Worm (Caenorhabditis elegans) whole organism, L2 larva: ENCODE data around the gene scl-3.
A peak's percentile ranks its signal among the peaks of the same experiment; 100 is the strongest.

ENCODE experiments used
- C34F6.9 ChIP-seq: fragments of 150-350 bp; optimal IDR thresholded peaks from 2 replicates; lab custom pipeline; 2014; ENCODE audit warnings: missing biosample characterization, missing genetic modification characterization
- F13H6.1 ChIP-seq: sonication (generic microtip); optimal IDR thresholded peaks from 2 replicates; lab custom pipeline; 2016; ENCODE audit warnings: missing genetic modification characterization, missing compliant biosample characterization
- R02D3.7 ChIP-seq: fragments of 150-350 bp; optimal IDR thresholded peaks from 2 replicates; lab custom pipeline; 2014; ENCODE audit warnings: missing biosample characterization, missing genetic modification characterization
- Y55F3AM.14 ChIP-seq: fragments of 200-800 bp; sonication (Bioruptor generic); optimal IDR thresholded peaks from 2 replicates; lab custom pipeline; 2018; ENCODE audit warnings: mild to moderate bottlenecking, missing genetic modification characterization, missing compliant biosample characterization
- alr-1 ChIP-seq: fragments of 150-350 bp; optimal IDR thresholded peaks from 2 replicates; lab custom pipeline; 2014; ENCODE audit warnings: missing biosample characterization, missing genetic modification characterization
- aly-2 ChIP-seq: fragments of 150-350 bp; optimal IDR thresholded peaks from 2 replicates; lab custom pipeline; 2014; ENCODE audit warnings: missing biosample characterization, missing genetic modification characterization
- blmp-1 ChIP-seq: sonication (generic microtip); optimal IDR thresholded peaks from 2 replicates; lab custom pipeline; 2017; ENCODE audit warnings: missing genetic modification characterization, mild to moderate bottlenecking, missing compliant biosample characterization, antibody characterized with exemption, moderate library complexity; ENCODE audit not compliant: insufficient read depth
- ceh-16 ChIP-seq: fragments of 150-350 bp; optimal IDR thresholded peaks from 2 replicates; lab custom pipeline; 2014; ENCODE audit warnings: missing biosample characterization, missing genetic modification characterization
- crh-2 ChIP-seq: sonication (generic microtip); optimal IDR thresholded peaks from 2 replicates; lab custom pipeline; 2017; ENCODE audit warnings: missing biosample characterization, missing genetic modification characterization
- egl-27 ChIP-seq: sonication (generic microtip); optimal IDR thresholded peaks from 3 replicates; lab custom pipeline; 2017; ENCODE audit warnings: missing biosample characterization, missing genetic modification reagents, missing genetic modification characterization
- lin-11 ChIP-seq: fragments of 150-350 bp; sonication (generic microtip); optimal IDR thresholded peaks from 2 replicates; lab custom pipeline; 2014; ENCODE audit warnings: missing biosample characterization, missing genetic modification characterization, inconsistent platforms, mixed read lengths
- lin-13 ChIP-seq: fragments of 150-350 bp; optimal IDR thresholded peaks from 2 replicates; lab custom pipeline; 2014; ENCODE audit warnings: missing biosample characterization, missing genetic modification reagents, missing genetic modification characterization
- lsy-2 ChIP-seq, 2 experiments: fragments of 150-350 bp in 1 of 2; sonication (generic microtip) in 1 of 2; optimal IDR thresholded peaks; 2 replicates each; lab custom pipeline; 2014 to 2017; ENCODE audit warnings: missing biosample characterization in 2 of 2, missing genetic modification characterization in 2 of 2
- mab-5 ChIP-seq: fragments of 150-350 bp; optimal IDR thresholded peaks from 2 replicates; lab custom pipeline; 2014; ENCODE audit warnings: missing biosample characterization, missing genetic modification characterization
- mbf-1 ChIP-seq: sonication (generic microtip); optimal IDR thresholded peaks from 2 replicates; lab custom pipeline; 2017; ENCODE audit warnings: missing biosample characterization, missing genetic modification characterization
- mdl-1 ChIP-seq, 2 experiments: fragments of 150-350 bp in 1 of 2; sonication (generic microtip) in 1 of 2; optimal IDR thresholded peaks; 2 replicates each; lab custom pipeline; 2017; ENCODE audit warnings: missing biosample characterization in 2 of 2, missing genetic modification characterization in 2 of 2
- nhr-10 ChIP-seq: sonication (generic microtip); optimal IDR thresholded peaks from 2 replicates; lab custom pipeline; 2017; ENCODE audit warnings: missing biosample characterization, missing genetic modification characterization
- nhr-12 ChIP-seq: fragments of 150-350 bp; optimal IDR thresholded peaks from 2 replicates; lab custom pipeline; 2014; ENCODE audit warnings: missing biosample characterization, missing genetic modification characterization
- nhr-129 ChIP-seq: fragments of 150-350 bp; optimal IDR thresholded peaks from 2 replicates; lab custom pipeline; 2014; ENCODE audit warnings: missing biosample characterization, missing genetic modification characterization
- nhr-21 ChIP-seq: fragments of 150-350 bp; optimal IDR thresholded peaks from 2 replicates; lab custom pipeline; 2014; ENCODE audit warnings: missing biosample characterization, missing genetic modification characterization
- nhr-23 ChIP-seq: fragments of 150-350 bp; optimal IDR thresholded peaks from 2 replicates; lab custom pipeline; 2014; ENCODE audit warnings: missing biosample characterization, missing genetic modification reagents, missing genetic modification characterization
- nhr-237 ChIP-seq: fragments of 150-350 bp; optimal IDR thresholded peaks from 2 replicates; lab custom pipeline; 2014; ENCODE audit warnings: missing biosample characterization, missing genetic modification characterization
- nhr-25 ChIP-seq: fragments of 150-350 bp; sonication (generic microtip); optimal IDR thresholded peaks from 3 replicates; lab custom pipeline; 2014; ENCODE audit warnings: missing biosample characterization, missing genetic modification characterization
- nhr-77 ChIP-seq: fragments of 150-350 bp; optimal IDR thresholded peaks from 2 replicates; lab custom pipeline; 2014; ENCODE audit warnings: missing biosample characterization, missing genetic modification characterization
- sem-4 ChIP-seq: fragments of 150-350 bp; optimal IDR thresholded peaks from 2 replicates; lab custom pipeline; 2014; ENCODE audit warnings: missing biosample characterization, missing genetic modification reagents, missing genetic modification characterization
- sma-9 ChIP-seq, 2 experiments: fragments of 150-350 bp in 1 of 2; sonication (generic microtip) in 1 of 2; optimal IDR thresholded peaks; 2 replicates each; lab custom pipeline; 2014 to 2016; ENCODE audit warnings: missing genetic modification characterization in 2 of 2, mild to moderate bottlenecking in 1 of 2, missing biosample characterization in 1 of 2, missing compliant biosample characterization in 1 of 2, missing genetic modification reagents in 1 of 2, moderate library complexity in 1 of 2
- snpc-4 ChIP-seq: fragments of 150-350 bp; optimal IDR thresholded peaks from 2 replicates; lab custom pipeline; 2014; ENCODE audit warnings: missing biosample characterization, missing genetic modification characterization
- unc-39 ChIP-seq: fragments of 150-350 bp; optimal IDR thresholded peaks from 2 replicates; lab custom pipeline; 2014; ENCODE audit warnings: missing biosample characterization, missing genetic modification characterization
- unc-55 ChIP-seq: fragments of 150-350 bp; sonication (generic microtip); optimal IDR thresholded peaks from 3 replicates; lab custom pipeline; 2014; ENCODE audit warnings: missing biosample characterization, missing genetic modification reagents, missing genetic modification characterization
- zag-1 ChIP-seq: fragments of 150-350 bp; optimal IDR thresholded peaks from 2 replicates; lab custom pipeline; 2014; ENCODE audit warnings: missing biosample characterization, missing genetic modification characterization
- ztf-11 ChIP-seq: sonication (generic microtip); optimal IDR thresholded peaks from 2 replicates; lab custom pipeline; 2017; ENCODE audit warnings: missing biosample characterization, missing genetic modification characterization
- ztf-4 ChIP-seq: fragments of 150-350 bp; optimal IDR thresholded peaks from 2 replicates; lab custom pipeline; 2014; ENCODE audit warnings: missing biosample characterization, missing genetic modification characterization

The scl-3 gene

DNA sequence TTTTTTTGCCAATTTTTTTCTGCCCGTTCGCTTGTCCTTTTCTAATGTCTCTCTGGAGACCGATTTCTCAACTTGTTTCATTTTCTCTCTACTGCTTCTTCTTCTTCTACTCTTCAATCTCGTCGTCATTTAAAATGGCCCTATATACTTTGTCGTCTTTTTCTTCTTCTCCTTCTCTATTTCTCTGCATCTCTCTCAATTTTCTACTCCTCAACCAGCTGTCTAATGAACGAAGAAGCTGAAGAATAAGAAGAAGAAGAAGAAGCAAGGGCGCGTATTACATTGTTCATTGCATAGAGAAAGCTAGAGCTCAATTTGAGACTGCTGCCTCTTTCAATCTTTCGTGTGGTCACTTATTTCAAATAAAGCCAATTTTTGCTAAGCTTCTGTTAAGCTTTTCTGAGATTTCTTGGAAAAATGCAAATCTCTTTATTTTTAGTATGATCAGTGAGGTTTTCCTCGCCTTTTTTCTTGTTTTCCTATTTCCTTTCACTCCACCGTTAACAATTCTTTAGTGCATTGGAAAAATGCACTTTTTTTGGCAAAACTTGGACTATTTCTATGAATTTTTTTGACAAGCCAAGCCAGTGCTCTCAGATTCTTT is 43.5 kb upstream of the scl-3 start (continued):
- TF ChIP-seq mab-5 (tag; lab: Kevin White, UChicago) = peak; percentile 81
- TF ChIP-seq snpc-4 (tag; lab: Kevin White, UChicago) = no peak
- no peak for TF ChIP-seq ztf-11
- peak; percentile 61 for TF ChIP-seq zag-1 (tag; lab: Kevin White, UChicago)
- no peak for TF ChIP-seq nhr-77 (tag; lab: Kevin White, UChicago)
- peak in 1 of 2 experiments; percentile 29 for TF ChIP-seq lsy-2 (tag; optimal IDR thresholded peaks at IDR 0.05; lab: Kevin White, UChicago)
- no peak for TF ChIP-seq mdl-1 (tag; optimal IDR thresholded peaks at IDR 0.05; lab: Kevin White, UChicago)
- no peak for TF ChIP-seq ceh-16
- TF ChIP-seq unc-55 (GFP tag; lab: Kevin White, UChicago) = peak; percentile 33

- TF ChIP-seq mab-5 (tag; lab: Kevin White, UChicago) = no peak
- TF ChIP-seq sem-4 (tag; lab: Kevin White, UChicago) = peak; percentile 34
- no peak for TF ChIP-seq C34F6.9 (tag; lab: Kevin White, UChicago)
- TF ChIP-seq zag-1 (tag; lab: Kevin White, UChicago) = peak; percentile 63
- TF ChIP-seq nhr-21 = no peak
Measured at ce11 chrIV:13016820-13017219, 42.6 kb upstream of the scl-3 start.

DNA sequence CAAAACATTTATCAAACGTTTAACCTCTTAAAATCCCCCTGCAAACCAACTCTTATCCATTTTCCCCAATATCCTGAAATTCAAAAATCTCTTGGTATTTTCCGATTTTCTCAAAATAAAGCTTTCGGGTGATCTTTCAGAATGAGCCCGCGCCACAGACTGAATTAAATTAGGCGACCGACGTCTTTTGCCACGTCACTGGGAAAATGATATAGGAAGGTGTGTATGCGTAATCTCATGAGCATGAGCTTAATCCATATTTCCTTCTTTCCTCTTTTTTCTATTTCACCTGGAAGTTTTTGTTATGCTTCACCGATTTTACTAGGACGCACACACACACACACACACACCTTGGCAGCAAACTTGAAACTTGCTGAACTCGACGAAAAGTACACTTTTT is 38.4 kb upstream of the scl-3 start:
- TF ChIP-seq nhr-77 (tag; lab: Kevin White, UChicago) = no peak
- no peak for TF ChIP-seq lsy-2 (tag; optimal IDR thresholded peaks at IDR 0.05; lab: Kevin White, UChicago)
- TF ChIP-seq nhr-25 (tag; lab: Kevin White, UChicago) = no peak
- TF ChIP-seq sma-9 (GFP tag; optimal IDR thresholded peaks at IDR 0.05; lab: Kevin White, UChicago) = peak; percentile 24
- no peak for TF ChIP-seq sma-9 (tag; optimal IDR thresholded peaks at IDR 0.05; lab: Kevin White, UChicago)
- peak; percentile 26 for TF ChIP-seq crh-2
- TF ChIP-seq R02D3.7 (tag; lab: Kevin White, UChicago) = no peak

- no peak for TF ChIP-seq C34F6.9 (tag; lab: Kevin White, UChicago)
- no peak for TF ChIP-seq ztf-11
- no peak for TF ChIP-seq nhr-21
- TF ChIP-seq unc-39 = no peak
- TF ChIP-seq nhr-10 (tag; lab: Kevin White, UChicago) = no peak
- no peak for TF ChIP-seq unc-55 (GFP tag; lab: Kevin White, UChicago)
- TF ChIP-seq nhr-237 (tag; lab: Kevin White, UChicago) = no peak
- TF ChIP-seq nhr-12 = no peak
- TF ChIP-seq F13H6.1 (tag; lab: Kevin White, UChicago) = no peak
- TF ChIP-seq blmp-1 (tag; lab: Kevin White, UChicago) = no peak
- no peak for TF ChIP-seq R02D3.7 (tag; lab: Kevin White, UChicago)
Measured at ce11 chrIV:13022892-13023291, 36.5 kb upstream of the scl-3 start.

DNA sequence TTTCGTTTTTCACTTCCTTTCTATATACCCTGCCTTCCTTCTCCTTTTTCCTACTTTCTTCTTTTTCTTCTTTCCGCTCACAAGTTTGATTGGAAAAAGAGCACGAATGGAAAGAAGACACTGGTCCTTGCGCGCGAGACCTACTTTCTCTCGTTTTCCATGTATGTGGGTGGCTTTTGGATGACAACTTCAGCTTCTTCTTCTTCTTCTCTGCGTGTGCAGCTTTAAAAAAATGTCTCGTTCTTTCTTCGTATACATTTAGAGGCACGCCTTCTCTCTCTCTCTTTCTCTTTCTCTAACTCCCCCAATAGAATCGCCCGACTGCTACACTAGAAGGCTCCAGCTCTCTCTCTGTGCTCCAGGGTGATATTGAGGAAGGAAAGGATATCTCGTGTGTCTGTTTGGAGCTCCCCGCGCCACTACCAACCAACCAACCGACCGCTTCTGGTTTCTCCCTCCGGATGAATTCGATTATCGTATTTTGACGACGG is 33.5 kb upstream of the scl-3 start:
- TF ChIP-seq sma-9 (GFP tag; optimal IDR thresholded peaks at IDR 0.05; lab: Kevin White, UChicago) (no peak), sma-9 (tag; optimal IDR thresholded peaks at IDR 0.05; lab: Kevin White, UChicago) (no peak), nhr-21 (no peak), lsy-2 (tag; optimal IDR thresholded peaks at IDR 0.05; lab: Kevin White, UChicago) (peak; percentile 1 to 23), mbf-1 (no peak), mdl-1 (tag; optimal IDR thresholded peaks at IDR 0.05; lab: Kevin White, UChicago) (peak; percentile 7 to 46), zag-1 (tag; lab: Kevin White, UChicago) (peak; percentile 17), F13H6.1 (tag; lab: Kevin White, UChicago) (peak; percentile 49), alr-1 (tag; lab: Kevin White, UChicago) (no peak), lin-13 (peak; percentile 12), lin-11 (tag; lab: Kevin White, UChicago) (peak; percentile 2), nhr-129 (tag; lab: Kevin White, UChicago) (peak; percentile 81), unc-55 (GFP tag; lab: Kevin White, UChicago) (peak; percentile 75), ztf-4 (tag; lab: Kevin White, UChicago) (no peak), blmp-1 (tag; lab: Kevin White, UChicago) (no peak), Y55F3AM.14 (GFP tag; lab: Kevin White, UChicago) (peak; percentile 44), crh-2 (peak; percentile 58), aly-2 (tag; lab: Kevin White, UChicago) (no peak), C34F6.9 (tag; lab: Kevin White, UChicago) (peak; percentile 58), egl-27 (peak; percentile 4), nhr-23 (tag; lab: Kevin White, UChicago) (no peak)
